Worm (Caenorhabditis elegans): ENCODE data around the gene ugt-40.

DNA sequence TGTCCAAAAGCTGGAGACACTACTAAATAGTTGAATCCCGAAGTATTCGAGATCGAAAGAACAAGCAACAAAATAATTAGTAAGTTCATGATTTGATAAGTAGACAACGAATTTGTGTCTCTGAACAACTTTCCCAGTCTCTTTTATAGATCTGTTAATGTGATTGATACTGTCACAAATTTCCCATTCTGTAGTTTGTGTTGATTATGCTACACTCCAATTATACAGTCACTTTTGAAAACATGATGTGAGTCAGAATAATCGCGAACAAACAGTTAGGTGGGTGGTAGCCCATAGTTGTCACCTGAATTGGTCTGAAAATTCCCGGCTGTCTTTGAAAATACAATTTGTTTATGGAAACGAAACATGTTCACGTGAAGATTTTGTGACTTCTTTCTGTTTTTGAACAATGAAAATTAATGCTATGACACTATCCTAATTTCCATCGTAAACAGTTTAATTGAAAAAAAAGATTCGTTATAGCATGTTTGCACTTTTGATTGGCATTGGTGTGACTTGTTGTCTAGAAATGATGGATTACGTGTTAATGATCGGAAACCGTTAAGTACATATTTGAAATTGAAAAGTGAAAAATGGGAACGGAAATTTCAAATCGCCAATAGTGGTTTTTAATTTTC is 21.8 kb upstream of the ugt-40 start, which contains the start of gene ugt-41:
- TF ChIP-seq nhr-76 (tag; optimal IDR thresholded peaks at IDR 0.05) = no peak
- TF ChIP-seq lin-13 (GFP tag; optimal IDR thresholded peaks at IDR 0.05) = no peak
- no peak for TF ChIP-seq zip-2 (tag; optimal IDR thresholded peaks at IDR 0.05)
- TF ChIP-seq aha-1 (tag) = no peak

Data from whole organism, L4 larva.